Worm (Caenorhabditis elegans) whole organism, L4 larva: ENCODE results near the gene W02B8.1.

Source experiments
- D1046.2 ChIP-seq: fragments of 200-800 bp; sonication (Bioruptor generic); IDR thresholded peaks from 2 replicates; pipeline ENCODE4 v1.3.6; 2022; ENCODE audit warnings: missing genetic modification characterization, missing compliant biosample characterization
- F26F4.8 ChIP-seq: fragments of 200-800 bp; sonication (Bioruptor generic); conservative IDR thresholded peaks from 2 replicates; pipeline ENCODE4 v1.3.6; 2022; ENCODE audit warnings: missing genetic modification characterization, missing compliant biosample characterization
- F49E8.2 ChIP-seq: sonication (generic microtip); optimal IDR thresholded peaks from 2 replicates; lab custom pipeline; 2016; ENCODE audit warnings: missing compliant biosample characterization, mild to moderate bottlenecking, missing genetic modification characterization, borderline replicate concordance
- aha-1 ChIP-seq: fragments of 150-350 bp; peaks from one replicate; lab custom pipeline; 2014; ENCODE audit warnings: missing biosample characterization, missing genetic modification characterization
- arid-1 ChIP-seq: fragments of 200-800 bp; sonication (Bioruptor generic); conservative IDR thresholded peaks from 2 replicates; pipeline ENCODE4 v1.3.6; 2022; ENCODE audit warnings: missing genetic modification reagents, missing genetic modification characterization, missing compliant biosample characterization
- dmd-9 ChIP-seq: fragments of 200-800 bp; sonication (Bioruptor generic); IDR thresholded peaks from 2 replicates; pipeline ENCODE4 v1.3.6; 2022; ENCODE audit warnings: missing genetic modification reagents, missing genetic modification characterization, missing compliant biosample characterization
- fos-1 ChIP-seq: fragments of 150-350 bp; optimal IDR thresholded peaks from 2 replicates; lab custom pipeline; 2014; ENCODE audit warnings: missing biosample characterization, missing genetic modification characterization
- hlh-30 ChIP-seq: sonication (generic microtip); optimal IDR thresholded peaks from 2 replicates; lab custom pipeline; 2017; ENCODE audit warnings: antibody characterized with exemption, mild to moderate bottlenecking, missing genetic modification characterization, missing compliant biosample characterization; ENCODE audit not compliant: insufficient read depth
- lim-7 ChIP-seq: fragments of 200-800 bp; sonication (Bioruptor generic); IDR thresholded peaks from 2 replicates; pipeline ENCODE4 v1.3.6; 2022; ENCODE audit warnings: missing genetic modification characterization, missing compliant biosample characterization
- lin-29 ChIP-seq: fragments of 200-800 bp; sonication (Bioruptor generic); IDR thresholded peaks from 2 replicates; pipeline ENCODE4 v1.3.6; 2022; ENCODE audit warnings: missing genetic modification reagents, missing genetic modification characterization, missing compliant biosample characterization
- mdl-1 ChIP-seq, 2 experiments: fragments of 150-350 bp in 1 of 2; sonication (generic microtip) in 1 of 2; optimal IDR thresholded peaks; 2 replicates each; lab custom pipeline; 2014 to 2017; ENCODE audit warnings: missing biosample characterization in 2 of 2, missing genetic modification characterization in 2 of 2
- nhr-76 ChIP-seq: fragments of 150-350 bp; optimal IDR thresholded peaks from 2 replicates; lab custom pipeline; 2014; ENCODE audit warnings: missing biosample characterization, missing genetic modification characterization
- snpc-4 ChIP-seq: fragments of 150-350 bp; optimal IDR thresholded peaks from 2 replicates; lab custom pipeline; 2014; ENCODE audit warnings: missing biosample characterization, missing genetic modification characterization
- unc-130 ChIP-seq: sonication (generic microtip); optimal IDR thresholded peaks from 2 replicates; lab custom pipeline; 2016; ENCODE audit warnings: missing genetic modification reagents, missing genetic modification characterization, missing compliant biosample characterization

The W02B8.1 gene

DNA sequence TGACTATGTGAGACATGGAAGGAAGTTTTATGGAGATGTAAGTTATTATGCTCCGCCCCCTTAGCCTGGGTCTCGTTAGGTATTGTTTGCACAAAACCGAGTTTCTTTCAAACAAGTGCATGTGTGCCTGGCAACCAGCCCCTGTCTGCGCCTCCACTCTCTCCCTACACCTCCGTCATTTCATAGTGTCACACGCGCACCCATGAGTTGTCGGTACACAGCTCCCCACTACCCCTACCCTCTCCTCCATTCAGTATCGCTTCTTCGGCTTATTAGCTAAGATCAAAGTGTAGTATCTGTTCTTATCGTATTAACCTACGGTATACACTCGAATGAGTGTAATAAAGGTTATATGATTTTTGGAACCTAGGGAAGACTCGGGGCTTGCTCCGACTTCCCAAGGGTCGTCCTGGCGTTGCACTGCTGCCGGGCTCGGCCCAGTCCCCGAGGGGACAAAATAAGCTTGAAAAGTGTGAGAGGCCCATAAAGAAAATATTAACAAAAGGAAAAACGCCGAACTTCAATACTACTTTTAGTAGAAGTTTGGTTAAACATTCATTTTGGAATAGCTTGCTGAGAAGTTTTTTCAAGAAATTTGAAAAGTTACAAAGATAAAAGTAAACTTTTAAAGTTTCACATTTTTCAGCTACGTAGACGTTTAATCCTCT, 49.2 kb downstream of the W02B8.1 start (continued):
- peak; percentile 22 for TF ChIP-seq aha-1 (tag; lab: Kevin White, UChicago)

DNA sequence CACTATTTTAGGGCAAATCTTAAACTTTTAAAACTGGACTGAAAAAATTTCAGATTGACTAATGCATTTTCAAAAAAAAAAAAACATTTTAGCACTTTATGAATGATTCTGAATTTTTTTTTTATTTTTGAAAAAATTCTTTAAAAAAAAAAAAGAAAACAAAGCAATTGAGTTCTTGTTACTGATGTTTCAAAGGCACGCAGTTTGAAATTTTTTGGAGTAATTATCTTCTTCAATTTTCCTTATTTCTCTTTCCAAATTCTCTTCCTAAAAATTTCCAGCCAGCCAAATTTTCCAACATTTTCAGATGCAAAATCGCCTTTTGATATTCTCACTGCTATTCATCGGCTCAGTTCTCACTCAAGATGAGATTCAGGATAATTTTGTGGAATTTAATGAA, 49.9 kb downstream of the W02B8.1 start, which contains the start of gene F08G2.8:
Gene F08G2.8, plus strand, starts transcription at position 301 of the 400 bp plus-strand sequence.
- no peak for TF ChIP-seq fos-1
- TF ChIP-seq aha-1 (tag; lab: Kevin White, UChicago): no peak
- TF ChIP-seq snpc-4 (tag; lab: Kevin White, UChicago): no peak
- no peak for TF ChIP-seq nhr-76 (tag; lab: Kevin White, UChicago)
- no peak for TF ChIP-seq dmd-9 (GFP tag; lab: Robert Waterston, UW)
- TF ChIP-seq D1046.2 (GFP tag; lab: Robert Waterston, UW): no peak
- no peak for TF ChIP-seq lin-29 (GFP tag; lab: Robert Waterston, UW)
- TF ChIP-seq hlh-30 (tag; lab: Kevin White, UChicago): no peak
- no peak for TF ChIP-seq arid-1 (GFP tag; lab: Robert Waterston, UW)
- no peak for TF ChIP-seq lim-7 (GFP tag; lab: Robert Waterston, UW)
- no peak for TF ChIP-seq F26F4.8 (GFP tag; lab: Robert Waterston, UW)
- TF ChIP-seq mdl-1 (tag; optimal IDR thresholded peaks at IDR 0.05; lab: Kevin White, UChicago): no peak
- TF ChIP-seq F49E8.2 (tag; lab: Kevin White, UChicago): no peak
- TF ChIP-seq unc-130 (GFP tag; lab: Kevin White, UChicago): no peak
